Fruit fly (Drosophila melanogaster): Measurements from ENCODE around the gene CG13258.
A peak's percentile ranks its signal among the peaks of the same experiment; 100 is the strongest.

The CG13258 gene

DNA sequence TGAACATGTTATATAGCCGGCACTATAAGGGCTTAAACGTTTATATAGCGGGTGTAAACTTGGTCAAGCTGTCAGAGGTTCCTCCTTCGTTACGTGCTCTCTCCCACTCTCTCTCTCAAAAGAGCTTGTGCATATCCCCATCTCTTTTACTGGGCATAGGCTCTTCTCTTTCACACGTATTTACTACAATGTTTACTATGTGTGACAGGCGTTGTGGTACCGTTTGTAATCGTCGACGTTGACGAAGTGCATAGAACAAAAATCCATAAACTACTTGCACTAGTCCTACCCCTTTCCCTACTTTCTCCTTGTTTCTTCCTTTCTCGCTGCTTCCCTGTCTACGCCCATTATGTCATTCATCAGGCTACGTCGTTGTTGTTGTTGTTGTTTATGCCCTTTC is 16.0 kb downstream of the CG13258 start:
- no peak for TF ChIP-seq CG32264 (GFP tag; optimal IDR thresholded peaks at IDR 0.05)
- TF ChIP-seq Myc (optimal IDR thresholded peaks at IDR 0.05) = no peak
- no peak for TF ChIP-seq jim (GFP tag; optimal IDR thresholded peaks at IDR 0.05)
- TF ChIP-seq rgr (GFP tag; optimal IDR thresholded peaks at IDR 0.05) = no peak
- TF ChIP-seq Rel (GFP tag; optimal IDR thresholded peaks at IDR 0.05) = no peak
- no peak for TF ChIP-seq Rel (tag; optimal IDR thresholded peaks at IDR 0.05)

DNA sequence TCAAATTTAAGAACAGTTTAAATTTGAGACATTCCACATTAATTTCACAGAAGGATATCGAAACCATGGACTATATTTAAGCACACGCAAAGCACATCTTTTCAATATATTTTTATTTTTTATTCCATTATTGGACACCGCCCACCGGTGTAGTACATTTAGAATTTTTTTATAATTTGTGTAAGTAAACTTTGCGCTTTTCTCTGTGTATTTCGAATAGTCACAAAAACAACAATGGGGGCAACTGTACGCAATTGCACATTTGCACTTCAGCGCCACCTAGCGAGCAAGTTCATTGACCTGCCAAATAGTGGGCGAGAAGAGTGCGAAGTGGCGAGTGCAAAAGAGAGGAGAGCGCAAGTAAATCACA is 17.0 kb downstream of the CG13258 start:
- TF ChIP-seq Myc (optimal IDR thresholded peaks at IDR 0.05) (no peak), sv (GFP tag; optimal IDR thresholded peaks at IDR 0.05) (peak; percentile 20), Sp1 (GFP tag; optimal IDR thresholded peaks at IDR 0.05) (peak; percentile 8), HLH106 (tag; optimal IDR thresholded peaks at IDR 0.05) (peak; percentile 8), h (GFP tag; optimal IDR thresholded peaks at IDR 0.05) (peak; percentile 21), br (GFP tag; optimal IDR thresholded peaks at IDR 0.05) (peak; percentile 4), foxo (GFP tag; optimal IDR thresholded peaks at IDR 0.05) (peak in 1 of 2 experiments; percentile 30), fru (GFP tag; optimal IDR thresholded peaks at IDR 0.05) (peak; percentile 12), dmrt93B (GFP tag; optimal IDR thresholded peaks at IDR 0.05) (no peak)

- TF ChIP-seq Jra (GFP tag; optimal IDR thresholded peaks at IDR 0.05) = no peak
- no peak for TF ChIP-seq sv (GFP tag; optimal IDR thresholded peaks at IDR 0.05)
- TF ChIP-seq Dif (GFP tag; optimal IDR thresholded peaks at IDR 0.05; ENCODE audit: partially characterized antibody) = peak; percentile 6
- TF ChIP-seq Vsx2 (GFP tag; optimal IDR thresholded peaks at IDR 0.05; ENCODE audit: partially characterized antibody) = no peak
- no peak for TF ChIP-seq Abd-B (GFP tag; optimal IDR thresholded peaks at IDR 0.05)
Observed at dm6 chr2L:16275177-16275808, 17.5 kb downstream of the CG13258 start.

DNA sequence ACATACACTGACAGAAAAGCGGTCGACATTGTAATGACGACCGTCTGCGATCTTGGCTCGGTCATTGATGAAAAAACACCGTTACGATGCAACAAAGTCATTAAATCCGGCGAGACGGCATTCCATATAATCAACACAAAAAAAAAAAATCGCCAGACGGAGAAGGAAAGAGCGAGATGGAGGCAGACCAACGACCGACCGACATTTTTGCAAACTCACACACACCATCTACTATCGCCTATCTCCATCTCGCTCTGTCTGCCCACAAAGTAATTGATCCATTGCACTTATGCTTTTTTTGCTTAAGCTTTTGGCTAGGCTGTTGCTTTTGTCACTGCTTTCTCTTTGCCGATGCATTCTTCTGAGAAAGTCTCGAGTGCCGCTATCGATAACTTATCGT is 18.7 kb downstream of the CG13258 start:
- TF ChIP-seq ey (GFP tag; optimal IDR thresholded peaks at IDR 0.05) (no peak), HLH106 (tag; optimal IDR thresholded peaks at IDR 0.05) (no peak), rgr (GFP tag; optimal IDR thresholded peaks at IDR 0.05) (no peak), Dif (GFP tag; optimal IDR thresholded peaks at IDR 0.05; ENCODE audit: partially characterized antibody) (no peak), woc (GFP tag; optimal IDR thresholded peaks at IDR 0.05) (no peak), Abd-B (GFP tag; optimal IDR thresholded peaks at IDR 0.05) (no peak), brk (GFP tag; optimal IDR thresholded peaks at IDR 0.05) (no peak), N (GFP tag; optimal IDR thresholded peaks at IDR 0.05) (no peak), dl (GFP tag; optimal IDR thresholded peaks at IDR 0.05; ENCODE audit: insufficient read depth in 1 of 2, partially characterized antibody in 2 of 2) (no peak)

- no peak for TF ChIP-seq Rel (GFP tag; optimal IDR thresholded peaks at IDR 0.05)
- peak; percentile 5 for TF ChIP-seq Rel (tag; optimal IDR thresholded peaks at IDR 0.05)
- no peak for TF ChIP-seq sage (GFP tag; optimal IDR thresholded peaks at IDR 0.05)
Observed at dm6 chr2L:16273439-16273838, 19.4 kb downstream of the CG13258 start.

dm6 chr2L:16272730-16273129 is 20.1 kb downstream of the CG13258 start:
- TF ChIP-seq dsf (GFP tag; optimal IDR thresholded peaks at IDR 0.05; ENCODE audit: borderline replicate concordance) = no peak
- no peak for TF ChIP-seq Mio (GFP tag; optimal IDR thresholded peaks at IDR 0.05)
- TF ChIP-seq GATAd (GFP tag; optimal IDR thresholded peaks at IDR 0.05) = no peak
- peak; percentile 67 for TF ChIP-seq rgr (GFP tag; optimal IDR thresholded peaks at IDR 0.05)
- TF ChIP-seq Abd-B (GFP tag; optimal IDR thresholded peaks at IDR 0.05) = no peak
- TF ChIP-seq h (GFP tag; optimal IDR thresholded peaks at IDR 0.05) = peak; percentile 86
- peak; percentile 57 for TF ChIP-seq OdsH (GFP tag; optimal IDR thresholded peaks at IDR 0.05)
- TF ChIP-seq woc (GFP tag; optimal IDR thresholded peaks at IDR 0.05) = no peak
- peak; percentile 13 for TF ChIP-seq psq (GFP tag; optimal IDR thresholded peaks at IDR 0.05)
- TF ChIP-seq usp (GFP tag; optimal IDR thresholded peaks at IDR 0.05) = no peak
- TF ChIP-seq lola (GFP tag; optimal IDR thresholded peaks at IDR 0.05) = no peak
- peak; percentile 14 for TF ChIP-seq Sp1 (GFP tag; optimal IDR thresholded peaks at IDR 0.05)
- TF ChIP-seq CG9705 (GFP tag; optimal IDR thresholded peaks at IDR 0.05) = no peak
- no peak for TF ChIP-seq dl (GFP tag; optimal IDR thresholded peaks at IDR 0.05; ENCODE audit: insufficient read depth in 1 of 2, partially characterized antibody in 2 of 2)
- no peak for TF ChIP-seq Hr78 (GFP tag; optimal IDR thresholded peaks at IDR 0.05)
- peak; percentile 26 for TF ChIP-seq CrebA (GFP tag; optimal IDR thresholded peaks at IDR 0.05; ENCODE audit: borderline replicate concordance)
- no peak for TF ChIP-seq Myc (optimal IDR thresholded peaks at IDR 0.05)
- peak; percentile 65 for TF ChIP-seq brk (GFP tag; optimal IDR thresholded peaks at IDR 0.05)
- peak; percentile 31 for TF ChIP-seq ey (GFP tag; optimal IDR thresholded peaks at IDR 0.05)
- peak in 1 of 2 experiments; percentile 10 for TF ChIP-seq foxo (GFP tag; optimal IDR thresholded peaks at IDR 0.05)
- TF ChIP-seq br (GFP tag; optimal IDR thresholded peaks at IDR 0.05) = peak; percentile 67
- TF ChIP-seq sv (GFP tag; optimal IDR thresholded peaks at IDR 0.05) = no peak
- peak; percentile 81 for TF ChIP-seq Hr83 (GFP tag; optimal IDR thresholded peaks at IDR 0.05; ENCODE audit: poor library complexity, severe bottlenecking)
- TF ChIP-seq pan (optimal IDR thresholded peaks at IDR 0.05) = no peak
- no peak for TF ChIP-seq N (GFP tag; optimal IDR thresholded peaks at IDR 0.05)
- peak; percentile 48 for TF ChIP-seq fru (GFP tag; optimal IDR thresholded peaks at IDR 0.05)
- TF ChIP-seq jim (GFP tag; optimal IDR thresholded peaks at IDR 0.05) = peak; percentile 63
- TF ChIP-seq tai (GFP tag; optimal IDR thresholded peaks at IDR 0.05) = peak; percentile 67
- peak; percentile 18 for TF ChIP-seq dmrt93B (GFP tag; optimal IDR thresholded peaks at IDR 0.05)
- peak; percentile 64 for TF ChIP-seq Hnf4 (GFP tag; optimal IDR thresholded peaks at IDR 0.05)
